Fruit fly (Drosophila melanogaster) whole organism, larva: ENCODE data around the gene fy.
A peak's percentile ranks its signal among the peaks of the same experiment; 100 is the strongest.

Experiments used
- noc ChIP-seq: fragments of 200-800 bp; sonication (Bioruptor generic); optimal IDR thresholded peaks from 3 replicates; lab custom pipeline; 2019; ENCODE audit warnings: missing biosample characterization, mild to moderate bottlenecking, missing genetic modification characterization, moderate library complexity

The fy gene

DNA sequence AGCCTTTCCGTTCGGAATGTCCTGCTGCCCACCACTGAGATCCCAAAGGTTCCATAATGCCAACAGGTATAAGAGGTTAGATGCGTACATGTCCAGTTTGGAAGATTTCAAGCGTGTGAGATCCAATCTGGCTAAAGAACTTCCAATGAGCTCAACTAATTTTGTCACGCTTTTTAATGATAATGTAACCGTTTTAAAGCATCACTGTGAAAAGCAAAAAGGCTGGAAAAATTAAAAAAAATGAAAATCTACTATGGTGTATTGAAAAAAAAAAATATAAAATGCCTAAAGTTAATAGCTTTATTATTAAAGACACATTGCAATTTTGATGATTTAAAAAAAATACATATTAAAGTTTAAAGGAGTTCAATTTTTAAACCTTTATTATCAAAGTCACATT is 10.0 kb downstream of the fy start, which contains the start of gene Acp29AB:
Gene Acp29AB, minus strand, starts transcription at position 101 of the 400 bp plus-strand sequence.
- TF ChIP-seq noc (tag; lab: Kevin White, UChicago): no peak

DNA sequence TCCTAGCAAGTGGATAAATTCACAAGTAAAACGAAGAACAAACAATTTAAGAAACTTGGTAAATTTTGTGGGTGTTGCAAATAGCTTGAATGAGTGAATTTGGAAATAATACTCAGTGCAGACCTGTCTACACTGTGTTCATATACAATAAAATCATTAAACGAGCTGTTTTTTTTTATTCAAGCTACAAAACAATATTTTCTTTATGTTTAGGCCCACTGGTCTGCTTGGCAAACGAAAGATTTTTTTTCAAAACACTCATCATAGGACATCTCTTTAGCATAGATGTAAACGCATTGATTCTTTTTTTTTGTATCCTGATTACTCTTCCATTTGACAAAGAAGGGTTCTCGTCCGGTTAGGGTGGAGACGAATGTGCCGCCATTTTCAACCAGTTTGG is 10.8 kb downstream of the fy start, which contains the start of gene CG42820:
Gene CG42820, minus strand, starts transcription at position 101 of the 400 bp plus-strand sequence.
- TF ChIP-seq noc (tag; lab: Kevin White, UChicago): no peak

DNA sequence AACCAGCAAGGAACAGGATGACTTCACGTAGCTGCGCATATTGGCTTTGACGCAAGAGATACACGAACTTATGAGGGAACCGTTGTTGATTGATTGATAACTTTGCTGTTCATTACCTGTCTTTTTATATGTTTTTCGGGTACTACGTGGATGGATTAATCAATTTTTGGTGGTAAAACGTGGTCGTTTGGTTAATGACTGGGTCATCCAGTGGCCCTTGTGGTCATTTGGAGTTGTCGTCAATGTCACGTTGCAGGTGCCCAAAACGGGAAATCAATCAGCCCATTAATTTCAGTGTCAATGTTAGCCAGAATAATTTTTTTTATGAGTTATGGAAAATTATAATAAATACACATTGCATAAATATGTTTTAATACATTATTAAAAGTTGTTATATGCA is 13.8 kb downstream of the fy start, which contains the start of gene CG42819:
Gene CG42819, minus strand, starts transcription at position 101 of the 400 bp plus-strand sequence.
- no peak for TF ChIP-seq noc (tag; lab: Kevin White, UChicago)

DNA sequence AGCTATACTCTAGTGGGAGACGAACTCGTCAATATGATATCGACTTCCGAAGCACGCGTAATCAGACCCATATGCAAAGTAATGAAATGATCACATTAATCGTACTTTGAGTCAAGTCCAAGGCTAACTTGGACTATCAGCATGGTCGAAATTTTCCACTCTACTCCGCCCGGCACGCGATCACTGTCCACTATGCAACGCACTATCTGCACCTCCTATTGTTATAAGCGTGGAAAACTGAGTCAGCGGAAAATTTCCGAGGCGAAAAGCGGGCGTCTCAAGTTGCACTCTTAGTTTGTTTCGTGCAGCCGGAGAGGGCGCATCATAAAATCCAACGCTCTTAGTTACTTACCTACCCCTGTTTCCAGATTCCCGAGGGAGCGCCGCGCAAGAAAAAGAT is 17.2 kb downstream of the fy start:
- TF ChIP-seq noc (tag; lab: Kevin White, UChicago): no peak

DNA sequence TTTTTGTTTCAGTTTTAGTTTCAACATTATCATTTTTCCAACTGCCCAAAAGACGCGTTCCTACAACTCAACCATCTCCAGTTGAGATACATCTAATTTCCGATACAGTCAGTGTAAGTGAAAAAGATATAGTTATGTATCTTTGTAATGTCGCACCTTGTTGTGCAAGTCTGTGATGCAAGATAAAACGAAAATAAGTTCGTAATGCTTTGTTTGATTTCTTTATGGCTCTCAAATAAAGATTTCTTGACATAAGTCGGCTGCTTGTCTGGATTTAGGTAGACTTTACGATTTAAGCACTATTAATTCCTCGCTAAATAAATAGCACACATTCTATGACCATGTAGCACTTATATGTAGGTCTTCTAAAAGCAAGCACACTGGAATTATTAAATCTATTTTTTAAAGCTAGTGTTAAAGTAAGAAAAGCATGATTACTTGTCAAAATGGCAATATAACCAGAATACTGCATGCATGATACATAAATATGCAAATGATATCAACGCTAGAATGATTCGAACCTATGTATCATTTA is 18.0 kb downstream of the fy start:
- no peak for TF ChIP-seq noc (tag; lab: Kevin White, UChicago)

DNA sequence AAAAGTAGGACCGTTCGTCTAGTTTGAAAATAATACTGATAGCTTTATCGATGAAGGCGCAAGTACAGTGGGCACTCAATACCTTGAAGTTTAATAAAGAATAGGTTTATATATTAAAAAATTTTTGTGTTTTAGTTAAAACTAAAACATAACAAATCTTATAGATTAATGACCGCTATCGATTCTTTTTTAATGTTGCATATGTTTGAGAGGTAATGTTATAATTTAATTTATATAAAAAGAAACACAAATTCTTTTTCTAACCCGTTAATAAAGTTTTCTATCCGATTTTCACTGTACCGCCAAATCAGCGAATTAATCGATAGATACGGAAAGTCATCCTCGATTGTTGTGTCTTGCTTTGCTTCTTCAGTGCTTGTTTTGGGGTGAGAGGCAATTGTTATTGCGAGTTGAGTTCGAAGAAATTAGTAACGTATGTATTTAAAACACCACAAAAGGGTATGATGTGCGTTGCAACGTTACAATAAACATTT is 18.9 kb downstream of the fy start, which contains the start of the genes Dad1 and CG13384:
Gene Dad1, minus strand, starts transcription at position 30 of the 494 bp plus-strand sequence.
Gene CG13384, plus strand, starts transcription at position 348 of the 494 bp plus-strand sequence.
- peak; percentile 97 for TF ChIP-seq noc (tag; lab: Kevin White, UChicago)

DNA sequence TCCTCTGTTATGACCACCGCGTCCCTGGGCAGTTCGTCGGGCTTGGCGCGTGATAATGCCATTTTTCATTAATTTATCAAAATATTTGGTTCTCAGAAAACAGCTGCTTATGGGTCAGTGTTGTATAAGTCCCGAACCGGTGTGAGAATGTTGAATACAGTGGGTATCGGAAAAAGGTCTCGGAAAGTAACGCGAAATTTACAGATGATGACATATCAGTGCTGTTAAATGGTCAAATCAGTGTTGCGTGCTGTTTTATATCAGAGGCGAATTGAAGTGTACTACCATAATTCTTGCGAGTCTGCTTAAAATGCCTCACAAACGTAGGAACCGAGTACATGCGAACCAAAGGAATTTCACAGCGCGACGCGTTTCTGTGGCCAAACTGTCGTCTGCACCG is 20.4 kb downstream of the fy start, which contains the start of the genes CG13392 and Rcd4:
Gene CG13392, minus strand, starts transcription at position 162 of the 400 bp plus-strand sequence.
Gene Rcd4, plus strand, starts transcription at position 216 of the 400 bp plus-strand sequence.
- TF ChIP-seq noc (tag; lab: Kevin White, UChicago): peak; percentile 69

DNA sequence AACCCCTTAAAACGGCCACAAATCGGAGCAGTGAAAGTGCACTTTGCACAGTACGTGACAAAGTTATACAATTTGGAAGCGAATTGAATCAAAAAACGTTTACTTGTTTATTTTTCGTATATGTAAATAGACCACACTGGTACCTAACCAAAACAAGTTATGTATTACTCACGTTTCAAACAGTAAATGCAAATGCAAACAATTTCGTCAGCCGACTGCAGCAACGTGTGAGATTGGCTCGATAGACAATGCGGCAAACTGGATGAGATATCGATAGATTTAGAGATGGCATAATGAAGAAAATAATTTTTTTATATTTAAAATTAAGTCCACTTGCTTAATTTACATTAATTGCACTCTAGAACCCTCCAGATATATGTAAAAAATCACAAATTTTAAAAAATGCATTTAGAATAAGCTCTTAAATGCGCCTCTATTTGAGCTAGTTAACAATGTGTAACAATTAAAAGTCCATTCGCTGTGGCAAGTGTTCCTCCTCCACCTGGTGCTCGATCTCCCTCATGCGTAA is 21.5 kb downstream of the fy start, which contains the start of gene AlaRS:
Gene AlaRS, minus strand, starts transcription at position 257 of the 529 bp plus-strand sequence.
- TF ChIP-seq noc (tag; lab: Kevin White, UChicago): peak; percentile 70

DNA sequence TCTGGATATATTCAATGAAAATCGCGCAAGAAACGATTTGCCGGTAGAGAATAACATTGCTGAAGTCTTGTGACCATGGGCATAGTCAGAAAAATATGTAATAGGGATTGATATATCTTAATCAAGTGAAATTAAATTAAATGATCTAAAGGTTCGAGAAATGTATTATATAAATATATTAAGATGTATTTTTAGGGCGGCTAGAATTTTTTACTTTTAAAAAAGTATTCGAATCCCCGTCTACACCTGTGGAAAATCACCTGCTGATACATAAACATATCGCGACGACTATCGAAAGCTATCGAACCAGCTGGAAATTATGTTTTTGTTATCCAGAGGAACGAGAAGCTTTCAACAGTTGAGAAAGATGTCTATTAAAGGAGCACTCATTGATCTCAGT is 26.4 kb downstream of the fy start, which contains the start of the genes CG13390 and CG17294:
Gene CG13390, minus strand, starts transcription at position 81 of the 400 bp plus-strand sequence.
Gene CG17294, plus strand, starts transcription at position 319 of the 400 bp plus-strand sequence.
- TF ChIP-seq noc (tag; lab: Kevin White, UChicago): peak; percentile 99

DNA sequence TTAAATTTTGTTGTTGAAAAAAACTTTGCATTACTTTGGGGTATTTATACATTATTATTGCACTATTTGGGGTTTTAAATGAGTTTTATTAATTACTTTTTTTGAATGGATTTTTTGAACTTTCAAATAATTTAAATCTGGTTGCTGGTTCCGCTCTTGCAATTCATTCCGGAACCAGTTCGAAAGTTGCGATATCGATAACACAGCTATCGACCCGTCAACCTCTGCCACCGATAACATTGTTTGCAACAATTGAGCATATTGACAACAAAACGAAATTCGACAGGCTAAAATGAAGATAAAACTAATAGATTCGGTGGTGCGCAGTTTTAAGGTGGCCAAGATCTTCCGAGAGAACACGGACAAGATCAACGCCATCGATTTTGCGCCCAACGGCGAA is 28.8 kb downstream of the fy start, which contains the start of gene Wdr82:
Gene Wdr82, plus strand, starts transcription at position 227 of the 400 bp plus-strand sequence.
- no peak for TF ChIP-seq noc (tag; lab: Kevin White, UChicago)

DNA sequence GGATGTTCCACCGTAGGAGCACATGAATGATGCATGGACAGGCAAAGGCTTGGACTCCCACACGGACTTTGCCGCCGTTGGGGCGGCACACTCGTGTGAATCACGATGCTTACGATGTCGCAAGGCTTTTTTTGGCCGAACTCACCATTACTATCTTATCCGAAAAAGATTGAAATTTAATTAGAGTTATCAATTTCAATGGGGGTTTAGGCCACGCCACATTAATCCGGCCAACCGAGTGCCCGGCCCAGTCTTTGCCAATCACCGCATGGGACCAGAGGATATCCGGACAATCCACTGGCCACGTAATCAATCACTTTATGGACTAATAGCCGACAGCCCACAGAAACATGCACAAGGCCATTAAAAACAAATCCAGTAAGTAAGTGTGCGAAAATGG is 30.8 kb downstream of the fy start:
- TF ChIP-seq noc (tag; lab: Kevin White, UChicago): no peak

DNA sequence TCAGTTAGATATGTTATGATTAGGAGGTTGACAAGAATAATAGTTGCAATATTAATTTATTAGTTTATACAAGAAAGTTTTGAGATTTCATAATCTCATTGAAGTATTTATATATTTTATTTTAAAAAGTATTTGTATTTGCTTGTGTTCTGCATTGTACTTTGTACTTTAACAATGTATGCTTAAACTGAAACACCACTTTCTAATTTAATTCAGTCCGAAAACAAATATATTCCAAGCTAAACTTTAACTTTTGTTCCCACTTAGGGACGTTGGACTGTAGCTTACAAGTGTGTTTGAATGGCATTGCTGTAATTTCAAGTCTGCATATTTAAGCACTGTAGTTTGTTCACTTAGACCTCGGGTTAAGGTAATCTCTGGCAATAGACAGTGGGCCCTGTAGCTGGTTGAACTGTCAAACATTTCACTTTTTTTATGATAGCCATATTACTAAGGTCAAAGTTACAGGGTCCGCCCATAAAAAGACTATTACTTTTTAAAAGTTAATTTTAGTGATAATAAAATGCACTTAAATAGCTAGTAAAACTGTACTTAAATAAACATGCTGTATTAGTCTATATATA is 31.6 kb downstream of the fy start:
- no peak for TF ChIP-seq noc (tag; lab: Kevin White, UChicago)

DNA sequence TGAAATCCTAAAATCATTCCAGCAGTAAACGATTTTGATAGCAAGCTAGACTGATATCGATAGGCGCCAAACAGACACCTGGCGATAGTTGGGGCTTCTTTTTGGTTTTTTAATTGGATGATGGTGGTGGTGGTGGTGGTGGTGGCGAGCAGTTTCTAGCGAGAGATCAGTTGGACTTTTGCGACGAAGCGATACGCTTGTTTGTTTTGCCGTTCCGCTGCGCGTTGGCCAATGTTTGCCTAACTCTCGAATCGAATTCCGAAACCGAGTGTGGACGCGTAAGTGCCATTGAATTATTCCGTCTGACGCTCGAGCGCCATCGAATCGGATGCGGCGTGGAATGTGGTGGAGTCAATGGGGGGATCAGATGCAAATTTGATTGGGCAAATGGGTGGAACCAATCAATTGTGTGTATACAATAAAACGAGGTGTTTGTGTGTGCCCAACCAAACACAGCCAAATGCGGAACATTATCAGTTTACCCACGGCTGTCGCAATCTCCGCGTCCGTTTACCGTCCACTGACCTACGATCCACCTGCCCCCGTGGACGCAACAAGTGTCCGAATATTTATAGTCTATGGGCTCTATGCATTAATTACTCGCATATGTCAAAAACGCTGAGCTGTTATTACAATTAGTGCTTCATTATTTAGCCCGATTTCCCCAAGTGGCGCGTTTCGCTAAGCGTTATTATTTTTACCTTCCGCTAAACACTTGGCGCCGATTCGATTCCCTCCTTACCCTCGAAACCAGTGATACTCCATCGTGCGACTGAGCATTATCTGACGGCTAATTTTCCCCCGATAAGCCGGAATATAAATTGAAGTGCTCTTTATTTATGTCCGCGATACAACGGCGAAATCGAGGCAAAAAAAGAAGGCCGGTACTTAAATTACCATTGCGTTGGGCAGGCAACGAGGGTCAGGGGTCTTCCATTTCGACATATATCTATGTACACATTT is 32.4 kb downstream of the fy start, which contains the start of gene CG17292:
Gene CG17292, plus strand, starts transcription at position 91 of the 963 bp plus-strand sequence.
- TF ChIP-seq noc (tag; lab: Kevin White, UChicago): peak; percentile 70
